Worm (Caenorhabditis elegans) whole organism, L4 larva: ENCODE results near the gene ima-1.

Source experiments
- ama-1 ChIP-seq: fragments of 150-350 bp; optimal IDR thresholded peaks from 2 replicates; lab custom pipeline; 2014; ENCODE audit warnings: inconsistent platforms, mixed read lengths
- ceh-20 ChIP-seq: fragments of 200-800 bp; sonication (Bioruptor generic); IDR thresholded peaks from 2 replicates; pipeline ENCODE4 v1.3.6; 2022; ENCODE audit warnings: missing genetic modification reagents, missing genetic modification characterization, missing compliant biosample characterization
- ceh-28 ChIP-seq: fragments of 150-350 bp; optimal IDR thresholded peaks from 2 replicates; lab custom pipeline; 2014; ENCODE audit warnings: missing biosample characterization, missing genetic modification reagents, missing genetic modification characterization
- daf-12 ChIP-seq: fragments of 150-350 bp; optimal IDR thresholded peaks from 2 replicates; lab custom pipeline; 2014; ENCODE audit warnings: missing biosample characterization, missing genetic modification reagents, missing genetic modification characterization
- dmd-6 ChIP-seq: fragments of 200-800 bp; sonication (Bioruptor generic); IDR thresholded peaks from 2 replicates; pipeline ENCODE4 v1.3.6; 2022; ENCODE audit warnings: missing genetic modification reagents, missing genetic modification characterization, missing compliant biosample characterization
- dpl-1 ChIP-seq: fragments of 150-350 bp; optimal IDR thresholded peaks from 2 replicates; lab custom pipeline; 2014; ENCODE audit warnings: missing biosample characterization, missing genetic modification reagents, missing genetic modification characterization
- fos-1 ChIP-seq: fragments of 150-350 bp; optimal IDR thresholded peaks from 2 replicates; lab custom pipeline; 2014; ENCODE audit warnings: missing biosample characterization, missing genetic modification characterization
- lin-39 ChIP-seq: fragments of 150-350 bp; optimal IDR thresholded peaks from 2 replicates; lab custom pipeline; 2014; ENCODE audit warnings: missing biosample characterization, missing genetic modification reagents, missing genetic modification characterization
- madf-5 ChIP-seq, 2 experiments: fragments of 200-800 bp; sonication (Bioruptor generic); IDR thresholded peaks; 2 replicates each; pipeline ENCODE4 v1.3.6; 2022; ENCODE audit warnings: missing compliant biosample characterization in 2 of 2, missing genetic modification characterization in 2 of 2
- nhr-102 ChIP-seq: sonication (generic microtip); optimal IDR thresholded peaks from 2 replicates; lab custom pipeline; 2016; ENCODE audit warnings: mild to moderate bottlenecking, missing genetic modification characterization, moderate library complexity, missing compliant biosample characterization
- nhr-42 ChIP-seq: fragments of 200-800 bp; sonication (Bioruptor generic); IDR thresholded peaks from 2 replicates; pipeline ENCODE4 v1.3.6; 2022; ENCODE audit warnings: missing genetic modification characterization, missing compliant biosample characterization
- nhr-6 ChIP-seq: fragments of 150-350 bp; optimal IDR thresholded peaks from 2 replicates; lab custom pipeline; 2014; ENCODE audit warnings: missing biosample characterization, missing genetic modification characterization
- pqm-1 ChIP-seq: sonication (generic microtip); optimal IDR thresholded peaks from 2 replicates; lab custom pipeline; 2017; ENCODE audit warnings: missing biosample characterization, missing genetic modification characterization
- unc-130 ChIP-seq: sonication (generic microtip); optimal IDR thresholded peaks from 2 replicates; lab custom pipeline; 2016; ENCODE audit warnings: missing genetic modification reagents, missing genetic modification characterization, missing compliant biosample characterization

DNA sequence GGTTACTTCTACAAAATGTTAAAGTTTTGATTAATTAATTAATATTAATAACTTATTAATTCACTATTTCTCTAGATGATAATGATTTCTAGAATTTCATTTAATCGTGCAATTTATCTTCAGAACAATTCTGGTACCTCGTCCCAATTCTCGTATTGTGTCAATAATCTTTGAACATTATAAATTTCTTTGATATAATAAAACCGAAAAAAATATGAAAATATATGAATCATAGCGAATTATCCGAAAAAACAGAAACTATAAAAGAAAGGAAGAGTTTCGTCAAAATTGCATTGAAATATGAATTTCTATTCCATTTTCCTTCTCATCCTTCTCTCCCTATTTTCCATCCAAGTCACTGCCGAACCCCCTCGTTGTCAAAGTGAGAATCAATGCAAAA, 11.3 kb downstream of the ima-1 start, which contains the start of gene T19B10.12:
- no peak for TF ChIP-seq fos-1 (tag; lab: Kevin White, UChicago)
- no peak for TF ChIP-seq ceh-28
- TF ChIP-seq nhr-102 (tag; lab: Kevin White, UChicago), result no peak
- TF ChIP-seq unc-130 (GFP tag; lab: Kevin White, UChicago), result no peak
- TF ChIP-seq ceh-20, result no peak
- TF ChIP-seq nhr-42, result no peak
- TF ChIP-seq daf-12 (tag; lab: Kevin White, UChicago), result no peak
- TF ChIP-seq madf-5 (GFP tag; IDR thresholded peaks at IDR 0.05; lab: Robert Waterston, UW), result no peak
- TF ChIP-seq pqm-1 (tag; lab: Kevin White, UChicago), result no peak
- no peak for TF ChIP-seq ama-1 (lab: Kevin White, UChicago)
- TF ChIP-seq lin-39 (tag; lab: Kevin White, UChicago), result no peak
- TF ChIP-seq nhr-6, result no peak
- no peak for TF ChIP-seq dpl-1 (GFP tag; lab: Kevin White, UChicago)
- no peak for TF ChIP-seq dmd-6
